Fruit fly (Drosophila melanogaster) whole organism, embryonic: ENCODE data around the gene SNRPG.

Experiments used
- ATbp ChIP-seq: fragments of 200-800 bp; sonication (Bioruptor generic); optimal IDR thresholded peaks from 2 replicates; lab custom pipeline; 2017; ENCODE audit warnings: missing biosample characterization, mild to moderate bottlenecking, missing genetic modification characterization, missing genetic modification reagents
- CG10543 ChIP-seq: fragments of 200-800 bp; sonication (Bioruptor generic); optimal IDR thresholded peaks from 3 replicates; lab custom pipeline; 2017; ENCODE audit warnings: missing biosample characterization, mild to moderate bottlenecking, missing genetic modification characterization, moderate library complexity
- CG11085 ChIP-seq: fragments of 200-800 bp; sonication (Bioruptor generic); IDR thresholded peaks from 2 replicates; pipeline ENCODE4 v1.3.6; 2022; ENCODE audit warnings: missing biosample characterization, missing genetic modification characterization
- CG12942 ChIP-seq: fragments of 200-800 bp; sonication (Bioruptor generic); optimal IDR thresholded peaks from 3 replicates; lab custom pipeline; 2016; ENCODE audit warnings: missing biosample characterization, missing genetic modification characterization
- CG14050 ChIP-seq: fragments of 200-800 bp; sonication (Bioruptor generic); IDR thresholded peaks from 3 replicates; pipeline ENCODE4 v1.3.6; 2022; ENCODE audit warnings: missing biosample characterization, missing genetic modification characterization
- CG15479 ChIP-seq: fragments of 200-800 bp; sonication (Bioruptor generic); optimal IDR thresholded peaks from 3 replicates; lab custom pipeline; 2019; ENCODE audit warnings: missing biosample characterization, mild to moderate bottlenecking, missing genetic modification characterization, moderate library complexity
- CG1647 ChIP-seq: fragments of 200-800 bp; sonication (Bioruptor generic); optimal IDR thresholded peaks from 3 replicates; lab custom pipeline; 2016; ENCODE audit warnings: missing biosample characterization, missing genetic modification characterization
- CG2120 ChIP-seq: fragments of 200-800 bp; sonication (Bioruptor generic); optimal IDR thresholded peaks from 3 replicates; lab custom pipeline; 2016; ENCODE audit warnings: missing biosample characterization, missing genetic modification characterization
- CG2199 ChIP-seq: fragments of 200-800 bp; sonication (Bioruptor generic); IDR thresholded peaks from 3 replicates; pipeline ENCODE4 v1.3.6; 2022; ENCODE audit warnings: missing biosample characterization, missing genetic modification characterization
- CG32532 ChIP-seq: fragments of 200-800 bp; sonication (Bioruptor generic); IDR thresholded peaks from 2 replicates; pipeline ENCODE4 v1.3.6; 2022; ENCODE audit warnings: missing biosample characterization, missing genetic modification characterization
- CG34422 ChIP-seq: fragments of 200-800 bp; sonication (Bioruptor generic); IDR thresholded peaks from 3 replicates; pipeline ENCODE4 v1.3.6; 2022; ENCODE audit warnings: missing biosample characterization, missing genetic modification characterization
- CG7963 ChIP-seq: fragments of 200-800 bp; sonication (Bioruptor generic); IDR thresholded peaks from 3 replicates; pipeline ENCODE4 v1.3.6; 2022; ENCODE audit warnings: missing biosample characterization, missing genetic modification characterization; ENCODE audit not compliant: partially characterized antibody
- CG9215 ChIP-seq: fragments of 200-800 bp; sonication (Bioruptor generic); IDR thresholded peaks from 2 replicates; pipeline ENCODE4 v1.3.6; 2022; ENCODE audit warnings: missing biosample characterization, missing genetic modification characterization
- CG9727 ChIP-seq: fragments of 200-800 bp; sonication (Bioruptor generic); optimal IDR thresholded peaks from 3 replicates; lab custom pipeline; 2017; ENCODE audit warnings: missing biosample characterization, mild to moderate bottlenecking, missing genetic modification characterization
- D ChIP-seq, 2 experiments: fragments of 200-800 bp in 1 of 2; fragments of >200 bp in 1 of 2; sonication (Bioruptor generic) in 1 of 2; optimal IDR thresholded peaks; 2 replicates in 1 of 2; 3 replicates in 1 of 2; lab custom pipeline; 2017; ENCODE audit warnings: mild to moderate bottlenecking in 1 of 2, missing biosample characterization in 1 of 2, missing genetic modification characterization in 1 of 2, missing genetic modification reagents in 1 of 2
- Hmr ChIP-seq: fragments of 200-800 bp; sonication (Bioruptor generic); optimal IDR thresholded peaks from 3 replicates; lab custom pipeline; 2017; ENCODE audit warnings: mild to moderate bottlenecking, missing biosample characterization, missing genetic modification reagents, missing genetic modification characterization
- Hr3 ChIP-seq: fragments of 200-800 bp; sonication (Bioruptor generic); optimal IDR thresholded peaks from 3 replicates; lab custom pipeline; 2016; ENCODE audit warnings: missing biosample characterization, missing genetic modification characterization
- Ravus ChIP-seq: fragments of 200-800 bp; sonication (Bioruptor generic); IDR thresholded peaks from 2 replicates; pipeline ENCODE4 v1.3.6; 2022; ENCODE audit warnings: missing biosample characterization, missing genetic modification characterization
- Sin3A ChIP-seq: fragments of >200 bp; optimal IDR thresholded peaks from 2 replicates; lab custom pipeline; 2018
- Sox100B ChIP-seq: fragments of 200-800 bp; sonication (Bioruptor generic); optimal IDR thresholded peaks from 3 replicates; lab custom pipeline; 2018; ENCODE audit warnings: missing biosample characterization, mild to moderate bottlenecking, missing genetic modification characterization
- abd-A ChIP-seq: fragments of 200-800 bp; sonication (Bioruptor generic); optimal IDR thresholded peaks from 3 replicates; lab custom pipeline; 2019; ENCODE audit warnings: missing biosample characterization, mild to moderate bottlenecking, missing genetic modification characterization, moderate library complexity
- az2 ChIP-seq: fragments of 200-800 bp; sonication (Bioruptor generic); optimal IDR thresholded peaks from 3 replicates; lab custom pipeline; 2016; ENCODE audit warnings: missing biosample characterization, missing genetic modification characterization
- bbx ChIP-seq: fragments of 200-800 bp; sonication (Bioruptor generic); IDR thresholded peaks from 2 replicates; pipeline ENCODE4 v1.3.6; 2022; ENCODE audit warnings: missing biosample characterization, missing genetic modification characterization; ENCODE audit not compliant: partially characterized antibody
- bigmax ChIP-seq: fragments of 200-800 bp; sonication (Bioruptor generic); optimal IDR thresholded peaks from 2 replicates; lab custom pipeline; 2018; ENCODE audit warnings: missing biosample characterization, mild to moderate bottlenecking, missing genetic modification characterization
- bowl ChIP-seq: fragments of 200-800 bp; sonication (Bioruptor generic); IDR thresholded peaks from 2 replicates; pipeline ENCODE4 v1.3.6; 2022; ENCODE audit warnings: missing biosample characterization, missing genetic modification characterization
- ci ChIP-seq: fragments of 200-800 bp; sonication (Bioruptor generic); IDR thresholded peaks from 3 replicates; pipeline ENCODE4 v1.3.6; 2022; ENCODE audit warnings: missing biosample characterization, missing genetic modification characterization
- croc ChIP-seq: fragments of 200-800 bp; sonication (Bioruptor generic); conservative IDR thresholded peaks from 3 replicates; pipeline ENCODE4 v1.3.6; 2022; ENCODE audit warnings: missing biosample characterization, missing genetic modification characterization
- crp ChIP-seq, 2 experiments: fragments of 200-800 bp; sonication (Bioruptor generic); optimal IDR thresholded peaks; 2 replicates in 1 of 2; 3 replicates in 1 of 2; lab custom pipeline; 2017; ENCODE audit warnings: missing biosample characterization in 2 of 2, missing genetic modification characterization in 2 of 2, mild to moderate bottlenecking in 1 of 2, moderate library complexity in 1 of 2
- dimm ChIP-seq: fragments of 200-800 bp; sonication (Bioruptor generic); IDR thresholded peaks from 2 replicates; pipeline ENCODE4 v1.3.6; 2022; ENCODE audit warnings: missing biosample characterization, missing genetic modification characterization
- fd3F ChIP-seq: fragments of 200-800 bp; sonication (Bioruptor generic); optimal IDR thresholded peaks from 2 replicates; lab custom pipeline; 2018; ENCODE audit warnings: missing biosample characterization, mild to moderate bottlenecking, missing genetic modification characterization, moderate library complexity
- gt ChIP-seq: fragments of 200-800 bp; sonication (Bioruptor generic); IDR thresholded peaks from 2 replicates; pipeline ENCODE4 v1.3.6; 2022; ENCODE audit warnings: missing biosample characterization, missing genetic modification characterization
- hb ChIP-seq: fragments of 200-800 bp; sonication (Bioruptor generic); IDR thresholded peaks from 3 replicates; pipeline ENCODE4 v1.3.6; 2022; ENCODE audit warnings: missing biosample characterization, missing genetic modification characterization; ENCODE audit not compliant: partially characterized antibody
- insv ChIP-seq, 2 experiments: fragments of 200-800 bp; sonication (Bioruptor generic); optimal IDR thresholded peaks; 3 replicates each; lab custom pipeline; 2016 to 2018; ENCODE audit warnings: missing biosample characterization in 2 of 2, missing genetic modification characterization in 2 of 2
- lilli ChIP-seq: fragments of 200-800 bp; sonication (Bioruptor generic); optimal IDR thresholded peaks from 3 replicates; lab custom pipeline; 2016; ENCODE audit warnings: missing biosample characterization, missing genetic modification characterization
- nerfin-1 ChIP-seq: fragments of 200-800 bp; sonication (Bioruptor generic); optimal IDR thresholded peaks from 3 replicates; lab custom pipeline; 2019; ENCODE audit warnings: missing biosample characterization, mild to moderate bottlenecking, missing genetic modification characterization, moderate library complexity
- pb ChIP-seq: fragments of 200-800 bp; sonication (Bioruptor generic); optimal IDR thresholded peaks from 3 replicates; lab custom pipeline; 2016; ENCODE audit warnings: missing biosample characterization, missing genetic modification characterization
- row ChIP-seq: fragments of 200-800 bp; sonication (Bioruptor generic); IDR thresholded peaks from 3 replicates; pipeline ENCODE4 v1.3.6; 2022; ENCODE audit warnings: missing biosample characterization, missing genetic modification characterization
- sc ChIP-seq, 3 experiments: fragments of >200 bp in 2 of 3; fragments of 200-800 bp in 1 of 3; sonication (Bioruptor generic) in 1 of 3; optimal IDR thresholded peaks; 2 replicates in 2 of 3; 3 replicates in 1 of 3; lab custom pipeline; 2017; ENCODE audit warnings: mild to moderate bottlenecking in 1 of 3, missing biosample characterization in 1 of 3, missing genetic modification characterization in 1 of 3, missing genetic modification reagents in 1 of 3
- sob ChIP-seq: fragments of 200-800 bp; sonication (Bioruptor generic); IDR thresholded peaks from 2 replicates; pipeline ENCODE4 v1.3.6; 2022; ENCODE audit warnings: missing biosample characterization, missing genetic modification characterization
- sr ChIP-seq: fragments of 200-800 bp; sonication (Bioruptor generic); IDR thresholded peaks from 3 replicates; pipeline ENCODE4 v1.3.6; 2022; ENCODE audit warnings: missing biosample characterization, missing genetic modification characterization
- tll ChIP-seq, 2 experiments: fragments of 200-800 bp in 1 of 2; fragments of >200 bp in 1 of 2; sonication (Bioruptor generic) in 1 of 2; optimal IDR thresholded peaks; 2 replicates each; lab custom pipeline; 2017 to 2019; ENCODE audit warnings: missing biosample characterization in 2 of 2, missing genetic modification characterization in 2 of 2, mild to moderate bottlenecking in 1 of 2, moderate library complexity in 1 of 2
- toy ChIP-seq: fragments of 200-800 bp; sonication (Bioruptor generic); IDR thresholded peaks from 2 replicates; pipeline ENCODE4 v1.3.6; 2022; ENCODE audit warnings: missing biosample characterization, missing genetic modification characterization
- ttk ChIP-seq: fragments of 200-800 bp; sonication (Bioruptor generic); IDR thresholded peaks from 2 replicates; pipeline ENCODE4 v2.1.2; 2022; ENCODE audit warnings: missing biosample characterization, missing genetic modification characterization
- usp ChIP-seq: fragments of >200 bp; optimal IDR thresholded peaks from 2 replicates; lab custom pipeline; 2017; ENCODE audit warnings: missing biosample characterization, missing genetic modification characterization
- wek ChIP-seq: fragments of 200-800 bp; sonication (Bioruptor generic); optimal IDR thresholded peaks from 3 replicates; lab custom pipeline; 2018; ENCODE audit warnings: missing biosample characterization, mild to moderate bottlenecking, missing genetic modification characterization, moderate library complexity
- zen2 ChIP-seq: fragments of 200-800 bp; sonication (Bioruptor generic); IDR thresholded peaks from 3 replicates; pipeline ENCODE4 v1.3.6; 2022; ENCODE audit warnings: missing biosample characterization, missing genetic modification characterization; ENCODE audit not compliant: partially characterized antibody
- zf30C ChIP-seq: fragments of 200-800 bp; sonication (Bioruptor generic); optimal IDR thresholded peaks from 3 replicates; lab custom pipeline; 2018; ENCODE audit warnings: missing biosample characterization, mild to moderate bottlenecking, missing genetic modification characterization

SNRPG gene

DNA sequence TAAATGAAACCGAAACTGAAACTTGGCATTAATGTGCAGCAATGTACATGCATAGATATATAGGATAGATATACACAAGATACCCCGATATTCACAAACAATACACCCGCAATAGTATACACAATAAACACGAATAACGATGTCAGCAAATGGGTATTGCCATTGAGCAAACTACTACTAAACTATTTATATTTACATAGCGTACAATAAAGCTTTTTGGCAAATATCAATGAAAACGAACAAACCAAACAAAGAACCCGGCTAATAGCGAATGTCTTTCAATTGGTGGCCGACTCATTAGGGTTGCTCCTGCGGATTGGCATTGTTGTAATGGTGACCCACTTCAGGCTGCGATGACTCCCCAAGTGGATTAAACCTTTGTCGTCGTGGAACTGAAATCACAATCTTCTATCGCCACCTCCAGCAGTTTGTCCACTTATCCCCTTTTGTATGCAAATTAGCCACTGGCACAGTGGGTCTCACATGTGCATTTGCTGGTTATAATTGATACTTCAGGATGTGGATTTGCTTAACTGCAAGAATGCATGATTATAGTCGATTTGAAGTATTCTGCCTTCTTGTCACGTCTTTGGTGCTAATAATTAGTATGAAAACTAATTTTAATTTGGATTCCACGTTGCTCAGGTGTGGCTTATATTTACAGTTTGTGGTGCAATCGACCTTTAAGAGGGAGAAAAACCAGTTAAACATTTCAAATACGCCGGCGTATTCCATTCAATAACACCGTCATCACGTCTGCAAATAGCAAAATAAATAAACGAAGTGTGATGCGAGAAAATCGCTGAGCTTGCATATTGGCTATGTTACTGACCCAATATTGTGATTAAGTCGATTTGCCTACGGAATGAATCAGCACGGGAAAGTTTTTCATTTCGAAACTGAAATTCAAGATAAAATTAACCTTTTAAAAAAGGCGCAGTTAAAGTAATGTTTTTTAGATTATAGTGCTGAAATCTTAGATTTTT, 10.2 kb upstream of the SNRPG start (continued):
- TF ChIP-seq CG9215 (GFP tag; lab: Robert Waterston, UW) (no peak), Sox100B (GFP tag; lab: Kevin White, UChicago) (no peak), dimm (GFP tag; lab: Robert Waterston, UW) (peak; percentile 56; the same call in 1 of the 2 replicates), sc (optimal IDR thresholded peaks at IDR 0.05; lab: Kevin White, UChicago) (no peak), sc (GFP tag; optimal IDR thresholded peaks at IDR 0.05; lab: Kevin White, UChicago) (no peak), sob (peak; percentile 73), pb (peak; percentile 75), tll (GFP tag; optimal IDR thresholded peaks at IDR 0.05; lab: Kevin White, UChicago) (no peak), az2 (GFP tag; lab: Kevin White, UChicago) (no peak), Hr3 (GFP tag; lab: Kevin White, UChicago) (peak; percentile 67), Hmr (GFP tag; lab: Kevin White, UChicago) (peak; percentile 27), CG2199 (GFP tag; lab: Robert Waterston, UW) (0 out of 3 replicates have a peak, but pooled peaks have one; percentile 48), CG10543 (GFP tag; lab: Kevin White, UChicago) (peak; percentile 22), CG1647 (no peak), ttk (GFP tag; lab: Robert Waterston, UW) (peak; percentile 67), nerfin-1 (no peak), hb (GFP tag; lab: Robert Waterston, UW) (no peak), zf30C (no peak), abd-A (tag; lab: Kevin White, UChicago) (peak; percentile 5), crp (GFP tag; optimal IDR thresholded peaks at IDR 0.05; lab: Kevin White, UChicago) (no peak), CG32532 (GFP tag; lab: Robert Waterston, UW) (no peak), Sin3A (lab: Kevin White, UChicago) (no peak), CG15479 (GFP tag; lab: Kevin White, UChicago) (no peak), toy (GFP tag; lab: Robert Waterston, UW) (no peak), CG34422 (no peak), CG2120 (no peak), CG7963 (GFP tag; lab: Robert Waterston, UW) (no peak), ATbp (GFP tag; lab: Kevin White, UChicago) (peak; percentile 16), bigmax (no peak), Ravus (no peak), sr (0 out of 3 replicates have a peak, but pooled peaks have one; percentile 22), usp (no peak), insv (GFP tag; optimal IDR thresholded peaks at IDR 0.05; lab: Kevin White, UChicago) (no peak), gt (GFP tag; lab: Robert Waterston, UW) (no peak), CG12942 (GFP tag; lab: Kevin White, UChicago) (no peak), ci (GFP tag; lab: Robert Waterston, UW) (peak; percentile 77), croc (GFP tag; lab: Robert Waterston, UW) (peak; percentile 36; the same call in 1 of the 3 replicates), D (optimal IDR thresholded peaks at IDR 0.05; lab: Kevin White, UChicago) (no peak), D (GFP tag; optimal IDR thresholded peaks at IDR 0.05; lab: Kevin White, UChicago) (no peak), zen2 (GFP tag; lab: Robert Waterston, UW) (no peak), CG9727 (GFP tag; lab: Kevin White, UChicago) (peak; percentile 37), row (peak; percentile 54), fd3F (GFP tag; lab: Kevin White, UChicago) (no peak), lilli (GFP tag; lab: Kevin White, UChicago) (peak; percentile 78), CG14050 (GFP tag; lab: Robert Waterston, UW) (peak; percentile 75), CG11085 (GFP tag; lab: Robert Waterston, UW) (no peak), wek (GFP tag; lab: Kevin White, UChicago) (no peak), bbx (GFP tag; lab: Robert Waterston, UW) (no peak), bowl (GFP tag; lab: Robert Waterston, UW) (0 out of 2 replicates have a peak, but pooled peaks have one; percentile 30)
